Worm (Caenorhabditis elegans): ENCODE results near the gene pdr-1.

Gene pdr-1

ce11 chrIII:13780199-13780706 lies 8.9 kb downstream of the pdr-1 start, which contains the start of gene pot-3 (continued):
- no peak for TF ChIP-seq mxl-1 (tag; optimal IDR thresholded peaks at IDR 0.05)
- no peak for TF ChIP-seq hsf-1 (GFP tag; IDR thresholded peaks at IDR 0.05)
- TF ChIP-seq lir-1 (GFP tag; conservative IDR thresholded peaks at IDR 0.05): no peak
- TF ChIP-seq mel-28 (tag; optimal IDR thresholded peaks at IDR 0.05; ENCODE audit: borderline replicate concordance): no peak
- TF ChIP-seq ZK185.1 (tag; optimal IDR thresholded peaks at IDR 0.05; ENCODE audit: poor library complexity, severe bottlenecking): no peak
- TF ChIP-seq ztf-22 (GFP tag; optimal IDR thresholded peaks at IDR 0.05): peak; percentile 21

All from whole organism, young adult.